Worm (Caenorhabditis elegans) whole organism, L4/young adult: ENCODE data around the gene K06A9.3.

ENCODE experiments used
- W03F9.2 ChIP-seq: fragments of 150-350 bp; optimal IDR thresholded peaks from 2 replicates; lab custom pipeline; 2014; ENCODE audit warnings: missing biosample characterization, missing genetic modification characterization
- dao-5 ChIP-seq: sonication (generic microtip); optimal IDR thresholded peaks from 2 replicates; lab custom pipeline; 2016; ENCODE audit warnings: missing genotype, missing genetic modification characterization, moderate library complexity, missing compliant biosample characterization
- him-1 ChIP-seq: sonication (generic microtip); optimal IDR thresholded peaks from 2 replicates; lab custom pipeline; 2016; ENCODE audit warnings: missing genotype, missing genetic modification reagents, missing genetic modification characterization, missing compliant biosample characterization

ce11 chrX:1571949-1572348 is 36.8 kb upstream of the K06A9.3 start, which contains the start of gene H02F09.2:
- TF ChIP-seq him-1 (tag; lab: Kevin White, UChicago), result no peak
- TF ChIP-seq dao-5, result no peak
- no peak for TF ChIP-seq W03F9.2 (tag; lab: Kevin White, UChicago)
